Worm (Caenorhabditis elegans): ENCODE data around the gene Y6E2A.1.

DNA sequence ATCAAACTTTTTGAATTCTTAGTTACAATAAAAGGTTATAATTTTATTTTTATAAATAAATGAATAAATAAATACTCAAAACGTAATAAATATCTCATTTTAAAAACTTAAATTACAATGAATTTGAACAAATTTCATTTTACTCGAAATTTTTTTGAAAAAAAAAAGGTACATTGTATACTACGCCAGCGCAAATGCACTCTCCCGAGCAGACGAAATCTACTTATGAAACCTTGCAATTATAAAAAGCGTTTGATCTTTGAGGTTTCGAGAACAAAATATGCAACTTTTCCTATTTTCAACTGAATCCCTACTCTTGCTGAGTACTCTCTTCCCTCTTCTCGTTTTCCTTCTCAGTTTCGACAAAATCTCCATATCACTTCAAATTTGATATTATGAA, 22.6 kb downstream of the Y6E2A.1 start, which contains the start of gene nhr-197:
- TF ChIP-seq cog-1 (tag; optimal IDR thresholded peaks at IDR 0.05): no peak
- TF ChIP-seq flt-1 (GFP tag; IDR thresholded peaks at IDR 0.05): no peak
- no peak for TF ChIP-seq klf-2 (GFP tag; conservative IDR thresholded peaks at IDR 0.05)
- no peak for TF ChIP-seq ztf-23 (GFP tag; IDR thresholded peaks at IDR 0.05)
- no peak for TF ChIP-seq T22C8.4 (GFP tag; IDR thresholded peaks at IDR 0.05)
- TF ChIP-seq med-1 (GFP tag; optimal IDR thresholded peaks at IDR 0.05; ENCODE audit: insufficient read depth): no peak
- no peak for TF ChIP-seq ref-1 (GFP tag; conservative IDR thresholded peaks at IDR 0.05)
